Worm (Caenorhabditis elegans): ENCODE results near the gene nspc-12.

nspc-12 gene

ce11 chrX:12357127-12357526 lies 646 bp upstream of the nspc-12 start, which contains the start of gene nspc-13:
TSS of gene nspc-13 (plus strand) at chrX:12357427.
- TF ChIP-seq him-1 (tag; optimal IDR thresholded peaks at IDR 0.05) (no peak), dao-5 (tag; optimal IDR thresholded peaks at IDR 0.05) (no peak), W03F9.2 (tag; optimal IDR thresholded peaks at IDR 0.05) (no peak)

DNA sequence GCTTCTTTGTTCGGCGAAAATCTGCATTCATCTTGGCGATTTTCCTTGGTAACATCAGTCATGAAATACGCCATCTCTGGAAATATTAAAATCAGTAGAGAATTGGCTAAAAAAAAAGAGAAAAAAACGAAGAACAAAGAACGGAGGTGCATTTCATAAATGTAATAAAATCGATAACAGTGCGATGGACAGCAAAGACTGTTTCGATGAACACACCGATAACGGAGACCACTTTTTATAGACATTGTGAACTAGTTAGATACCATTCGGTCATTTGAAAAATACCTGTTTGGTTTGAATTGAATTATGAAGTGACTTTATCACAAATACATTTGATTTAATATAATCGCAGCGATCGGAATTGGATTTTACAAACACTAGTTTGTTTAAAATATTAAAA lies 3.6 kb downstream of the nspc-12 start, which contains the start of gene F42F12.4:
TSS of gene F42F12.4 (minus strand) at position 76 of the 400 bp plus-strand sequence.
- no peak for TF ChIP-seq W03F9.2 (tag; optimal IDR thresholded peaks at IDR 0.05)
- no peak for TF ChIP-seq him-1 (tag; optimal IDR thresholded peaks at IDR 0.05)
- no peak for TF ChIP-seq dao-5 (tag; optimal IDR thresholded peaks at IDR 0.05)

- TF ChIP-seq him-1 (tag; optimal IDR thresholded peaks at IDR 0.05) (no peak), dao-5 (tag; optimal IDR thresholded peaks at IDR 0.05) (no peak), W03F9.2 (tag; optimal IDR thresholded peaks at IDR 0.05) (no peak)
Measured at ce11 chrX:12350207-12350606, 6.3 kb downstream of the nspc-12 start, which contains the start of gene F42F12.3. TSS of gene F42F12.3 (plus strand) at chrX:12350578.

ce11 chrX:12348329-12348728 lies 8.2 kb downstream of the nspc-12 start, which contains the start of gene F42F12.14:
TSS of gene F42F12.14 (plus strand) at chrX:12348629.
- no peak for TF ChIP-seq W03F9.2 (tag; optimal IDR thresholded peaks at IDR 0.05)
- TF ChIP-seq dao-5 (tag; optimal IDR thresholded peaks at IDR 0.05): no peak
- TF ChIP-seq him-1 (tag; optimal IDR thresholded peaks at IDR 0.05): no peak

ce11 chrX:12347822-12348221 lies 8.7 kb downstream of the nspc-12 start:
- no peak for TF ChIP-seq him-1 (tag; optimal IDR thresholded peaks at IDR 0.05)
- TF ChIP-seq W03F9.2 (tag; optimal IDR thresholded peaks at IDR 0.05): peak; percentile 28
- TF ChIP-seq dao-5 (tag; optimal IDR thresholded peaks at IDR 0.05): peak; percentile 51

DNA sequence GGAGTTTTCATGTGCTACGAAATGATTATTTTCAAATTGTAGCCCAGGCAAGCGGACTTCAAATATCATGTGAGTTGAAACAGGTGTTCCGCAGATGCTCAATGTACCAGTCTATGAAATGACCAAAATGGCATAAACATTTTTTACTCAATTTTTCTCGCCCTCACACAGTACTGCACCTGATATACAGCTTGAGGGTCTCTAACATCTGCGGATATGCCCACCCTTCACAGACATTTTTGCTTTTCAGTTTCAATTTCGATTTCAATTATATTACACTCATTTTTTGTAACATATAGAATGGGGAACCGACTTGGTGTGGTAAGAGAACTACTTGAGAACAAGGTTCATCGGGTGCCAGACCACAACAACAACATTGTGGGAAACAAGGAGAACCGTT lies 9.8 kb downstream of the nspc-12 start, which contains the start of gene F42F12.11:
TSS of gene F42F12.11 (plus strand) at position 301 of the 400 bp plus-strand sequence.
- TF ChIP-seq W03F9.2 (tag; optimal IDR thresholded peaks at IDR 0.05) (no peak), him-1 (tag; optimal IDR thresholded peaks at IDR 0.05) (no peak), dao-5 (tag; optimal IDR thresholded peaks at IDR 0.05) (no peak)

ce11 chrX:12343279-12343678 lies 13.2 kb downstream of the nspc-12 start, which contains the start of the genes nspc-9 and nspc-10:
TSS of gene nspc-9 (minus strand) at chrX:12343379.
TSS of gene nspc-10 (plus strand) at chrX:12343609.
- TF ChIP-seq W03F9.2 (tag; optimal IDR thresholded peaks at IDR 0.05) (no peak), dao-5 (tag; optimal IDR thresholded peaks at IDR 0.05) (no peak)

ce11 chrX:12341338-12341737 lies 15.1 kb downstream of the nspc-12 start, which contains the start of gene zig-2:
TSS of gene zig-2 (minus strand) at chrX:12341438.
- TF ChIP-seq W03F9.2 (tag; optimal IDR thresholded peaks at IDR 0.05): no peak
- no peak for TF ChIP-seq him-1 (tag; optimal IDR thresholded peaks at IDR 0.05)
- TF ChIP-seq dao-5 (tag; optimal IDR thresholded peaks at IDR 0.05): no peak

DNA sequence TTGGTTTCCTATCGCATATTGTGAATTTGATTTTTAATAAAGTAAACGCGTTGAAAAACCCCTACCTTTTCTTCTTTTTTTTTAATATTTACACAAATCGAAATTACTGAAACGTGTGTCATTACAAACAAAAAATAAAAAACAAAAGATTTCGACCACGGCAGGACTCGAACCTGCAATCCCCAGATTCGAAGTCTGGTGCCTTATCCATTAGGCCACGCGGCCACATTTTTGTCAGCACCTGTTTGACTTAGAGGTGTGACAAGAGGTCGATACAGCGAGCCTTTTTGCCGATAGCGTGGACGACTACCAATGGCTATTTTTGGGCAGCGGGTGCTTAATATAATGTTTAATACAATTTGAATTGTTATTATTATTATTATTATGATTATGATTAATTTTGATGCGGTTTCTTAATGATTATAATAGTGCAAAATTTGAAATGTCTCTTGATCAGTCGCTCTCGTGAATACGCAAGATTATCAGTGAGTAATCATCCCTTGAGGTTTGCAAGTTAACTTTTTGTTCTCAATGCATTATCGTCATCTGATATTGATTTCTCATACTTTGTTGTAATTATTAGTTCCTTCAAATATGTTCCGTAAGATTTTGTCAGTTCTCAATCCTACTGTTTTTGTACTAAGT lies 18.5 kb downstream of the nspc-12 start, which contains the start of gene srd-44:
TSS of gene srd-44 (plus strand) at position 595 of the 645 bp plus-strand sequence.
- TF ChIP-seq him-1 (tag; optimal IDR thresholded peaks at IDR 0.05) (no peak), dao-5 (tag; optimal IDR thresholded peaks at IDR 0.05) (no peak), W03F9.2 (tag; optimal IDR thresholded peaks at IDR 0.05) (no peak)

DNA sequence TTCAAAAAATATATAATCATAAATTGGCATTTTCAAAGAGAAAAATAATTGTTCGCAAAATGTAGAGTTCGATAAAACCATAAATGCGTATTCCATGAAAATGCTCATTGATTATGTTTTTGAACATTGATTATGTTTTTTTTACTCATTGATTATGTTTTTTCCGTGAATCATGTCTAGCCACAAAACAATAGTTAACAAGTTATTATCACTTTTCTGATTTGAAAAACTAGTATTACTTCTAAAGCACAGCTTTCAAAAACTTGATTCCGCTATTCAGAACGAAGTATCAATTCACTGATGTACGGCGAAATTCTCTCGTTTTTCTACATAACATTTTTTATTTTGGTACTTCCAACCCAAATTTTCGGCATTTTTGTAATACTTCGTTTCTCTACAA lies 20.7 kb downstream of the nspc-12 start, which contains the start of gene srd-48:
TSS of gene srd-48 (plus strand) at position 301 of the 400 bp plus-strand sequence.
- TF ChIP-seq him-1 (tag; optimal IDR thresholded peaks at IDR 0.05) (no peak), W03F9.2 (tag; optimal IDR thresholded peaks at IDR 0.05) (no peak), dao-5 (tag; optimal IDR thresholded peaks at IDR 0.05) (no peak)

DNA sequence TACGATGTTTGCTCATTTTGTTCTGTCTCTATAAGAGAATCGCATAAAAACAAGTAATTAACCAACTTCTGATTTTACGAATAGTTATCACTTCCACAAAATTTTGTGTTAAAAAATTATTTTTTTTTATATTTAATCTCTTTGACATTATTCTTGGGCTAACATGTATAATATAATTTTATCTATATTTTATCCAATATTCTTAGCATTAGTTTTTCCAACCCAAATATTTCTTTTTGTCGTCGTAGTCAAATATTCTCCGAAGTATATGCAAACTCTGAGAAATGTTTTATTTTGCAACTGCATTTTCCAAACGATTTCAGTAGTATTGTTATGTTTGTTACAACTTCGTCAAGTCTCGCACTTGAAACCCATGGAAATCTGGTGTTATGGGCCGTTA lies 23.0 kb downstream of the nspc-12 start, which contains the start of gene srd-47:
TSS of gene srd-47 (plus strand) at position 164 of the 400 bp plus-strand sequence.
- TF ChIP-seq dao-5 (tag; optimal IDR thresholded peaks at IDR 0.05): no peak

- TF ChIP-seq dao-5 (tag; optimal IDR thresholded peaks at IDR 0.05): no peak
- TF ChIP-seq W03F9.2 (tag; optimal IDR thresholded peaks at IDR 0.05): no peak
- TF ChIP-seq him-1 (tag; optimal IDR thresholded peaks at IDR 0.05): no peak
Measured at ce11 chrX:12331795-12332194, 24.7 kb downstream of the nspc-12 start, which contains the start of gene srd-46. TSS of gene srd-46 (plus strand) at chrX:12332095.

DNA sequence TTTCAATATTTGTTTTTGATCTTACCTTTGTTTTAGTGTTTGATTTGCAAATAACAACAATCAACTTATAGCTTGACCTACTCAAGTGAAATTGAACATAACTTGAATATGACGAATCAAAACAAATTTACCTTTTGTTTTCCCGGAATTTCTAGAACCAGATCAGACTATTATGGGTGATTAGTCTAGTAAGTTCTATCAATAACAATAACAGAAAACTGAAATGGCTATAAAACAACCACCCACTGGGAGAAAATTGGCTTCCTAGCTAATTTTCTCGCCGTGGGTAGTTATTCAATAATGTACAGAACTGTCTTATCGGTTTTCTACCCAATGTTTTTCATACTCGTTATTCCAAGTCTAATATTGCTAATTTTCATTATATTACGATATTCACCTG lies 27.8 kb downstream of the nspc-12 start, which contains the start of gene srd-45:
TSS of gene srd-45 (plus strand) at position 301 of the 400 bp plus-strand sequence.
- TF ChIP-seq him-1 (tag; optimal IDR thresholded peaks at IDR 0.05) (no peak), W03F9.2 (tag; optimal IDR thresholded peaks at IDR 0.05) (no peak), dao-5 (tag; optimal IDR thresholded peaks at IDR 0.05) (no peak)

DNA sequence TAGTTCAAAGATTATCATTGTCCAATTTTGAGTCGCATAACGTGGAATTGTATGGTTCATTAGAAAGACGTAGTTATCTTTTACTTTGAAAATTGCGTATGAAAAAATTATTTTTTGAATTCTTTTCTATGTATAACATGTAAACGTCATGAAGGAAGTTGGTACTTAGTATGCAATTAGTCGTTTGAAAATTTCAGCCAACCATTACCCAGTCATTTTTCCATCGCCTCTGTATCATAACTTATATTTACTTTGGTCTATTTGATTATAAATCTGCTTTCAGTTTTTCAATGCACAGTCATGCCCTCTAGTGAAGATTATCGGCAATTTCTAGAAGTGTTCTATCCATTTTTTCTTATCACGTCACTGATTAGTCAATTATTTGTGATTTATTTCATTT lies 30.1 kb downstream of the nspc-12 start, which contains the start of gene srd-41:
TSS of gene srd-41 (plus strand) at position 301 of the 400 bp plus-strand sequence.
- TF ChIP-seq him-1 (tag; optimal IDR thresholded peaks at IDR 0.05) (no peak), W03F9.2 (tag; optimal IDR thresholded peaks at IDR 0.05) (no peak), dao-5 (tag; optimal IDR thresholded peaks at IDR 0.05) (no peak)

Measured in whole organism, L4/young adult.